Worm (Caenorhabditis elegans) whole organism, young adult: ENCODE measurements around the gene Y37A1A.3.

ENCODE experiments used
- B0019.2 ChIP-seq: fragments of 200-800 bp; sonication (Bioruptor generic); conservative IDR thresholded peaks from 2 replicates; pipeline ENCODE4 v1.3.6; 2022; ENCODE audit warnings: missing genetic modification reagents, missing genetic modification characterization, missing compliant biosample characterization
- B0035.1 ChIP-seq: sonication (generic microtip); optimal IDR thresholded peaks from 2 replicates; lab custom pipeline; 2016; ENCODE audit warnings: missing genetic modification characterization, mild to moderate bottlenecking, missing compliant biosample characterization, missing genotype, missing genetic modification reagents
- C17E4.6 ChIP-seq: fragments of 200-800 bp; sonication (Bioruptor generic); IDR thresholded peaks from 2 replicates; pipeline ENCODE4 v1.3.6; 2022; ENCODE audit warnings: missing genetic modification reagents, missing genetic modification characterization, missing compliant biosample characterization
- F33H1.4 ChIP-seq: fragments of 200-800 bp; sonication (Bioruptor generic); IDR thresholded peaks from 2 replicates; pipeline ENCODE4 v1.3.6; 2022; ENCODE audit warnings: missing genetic modification reagents, missing genetic modification characterization, missing compliant biosample characterization
- F39B2.1 ChIP-seq: fragments of 200-800 bp; sonication (Bioruptor generic); IDR thresholded peaks from 2 replicates; pipeline ENCODE4 v1.3.6; 2022; ENCODE audit warnings: missing genetic modification reagents, missing genetic modification characterization, missing compliant biosample characterization
- K11D2.4 ChIP-seq: fragments of 200-800 bp; sonication (Bioruptor generic); IDR thresholded peaks from 2 replicates; pipeline ENCODE4 v1.3.6; 2022; ENCODE audit warnings: missing genetic modification reagents, missing genetic modification characterization, missing compliant biosample characterization
- Y56A3A.18 ChIP-seq: fragments of 200-800 bp; sonication (Bioruptor generic); IDR thresholded peaks from 2 replicates; pipeline ENCODE4 v1.3.6; 2022; ENCODE audit warnings: missing genetic modification reagents, missing genetic modification characterization, missing compliant biosample characterization
- Y67H2A.10 ChIP-seq: fragments of 200-800 bp; sonication (Bioruptor generic); conservative IDR thresholded peaks from 2 replicates; pipeline ENCODE4 v1.3.6; 2022; ENCODE audit warnings: missing genetic modification reagents, missing genetic modification characterization, missing compliant biosample characterization
- Y79H2A.3 ChIP-seq: fragments of 200-800 bp; sonication (Bioruptor generic); conservative IDR thresholded peaks from 2 replicates; pipeline ENCODE4 v1.3.6; 2022; ENCODE audit warnings: missing genetic modification reagents, missing genetic modification characterization, missing compliant biosample characterization
- ZK185.1 ChIP-seq: sonication (generic microtip); optimal IDR thresholded peaks from 2 replicates; lab custom pipeline; 2016; ENCODE audit warnings: mild to moderate bottlenecking, missing genetic modification characterization, missing compliant biosample characterization; ENCODE audit not compliant: poor library complexity, severe bottlenecking
- ama-1 ChIP-seq, 3 experiments: fragments of 150-350 bp in 1 of 3; sonication (generic microtip) in 2 of 3; optimal IDR thresholded peaks; 2 replicates each; lab custom pipeline; 2014 to 2018; ENCODE audit warnings: missing biosample characterization in 2 of 3, missing genetic modification characterization in 2 of 3, missing genetic modification reagents in 2 of 3
- athp-1 ChIP-seq: sonication (generic microtip); optimal IDR thresholded peaks from 2 replicates; lab custom pipeline; 2017; ENCODE audit warnings: mild to moderate bottlenecking, missing genetic modification characterization, missing compliant biosample characterization
- attf-5 ChIP-seq: fragments of 200-800 bp; sonication (Bioruptor generic); optimal IDR thresholded peaks from 2 replicates; lab custom pipeline; 2018; ENCODE audit warnings: mild to moderate bottlenecking, missing genetic modification characterization, missing compliant biosample characterization
- cebp-2 ChIP-seq: fragments of 200-800 bp; sonication (Bioruptor generic); IDR thresholded peaks from 2 replicates; pipeline ENCODE4 v1.3.6; 2022; ENCODE audit warnings: missing genetic modification characterization, missing compliant biosample characterization
- ceh-27 ChIP-seq: fragments of 200-800 bp; sonication (Bioruptor generic); optimal IDR thresholded peaks from 2 replicates; lab custom pipeline; 2018; ENCODE audit warnings: mild to moderate bottlenecking, missing genetic modification characterization, moderate library complexity, missing compliant biosample characterization
- ceh-40 ChIP-seq: fragments of 200-800 bp; sonication (Bioruptor generic); IDR thresholded peaks from 2 replicates; pipeline ENCODE4 v1.3.6; 2022; ENCODE audit warnings: missing genetic modification characterization, missing compliant biosample characterization
- ceh-79 ChIP-seq: sonication (generic microtip); optimal IDR thresholded peaks from 2 replicates; lab custom pipeline; 2017; ENCODE audit warnings: mild to moderate bottlenecking, missing genetic modification characterization, missing compliant biosample characterization
- chd-7 ChIP-seq: sonication (generic microtip); optimal IDR thresholded peaks from 2 replicates; lab custom pipeline; 2016; ENCODE audit warnings: mild to moderate bottlenecking, missing genetic modification characterization, moderate library complexity, missing compliant biosample characterization
- die-1 ChIP-seq: sonication (generic microtip); optimal IDR thresholded peaks from 2 replicates; lab custom pipeline; 2016; ENCODE audit warnings: missing genotype, mild to moderate bottlenecking, missing genetic modification characterization, missing compliant biosample characterization
- dox-1 ChIP-seq: fragments of 200-800 bp; sonication (Bioruptor generic); IDR thresholded peaks from 2 replicates; pipeline ENCODE4 v1.3.6; 2022; ENCODE audit warnings: missing genetic modification reagents, missing genetic modification characterization, missing compliant biosample characterization
- hlh-12 ChIP-seq: sonication (generic microtip); optimal IDR thresholded peaks from 2 replicates; lab custom pipeline; 2016; ENCODE audit warnings: missing genetic modification characterization, missing compliant biosample characterization
- hmg-20 ChIP-seq: fragments of 200-800 bp; sonication (Bioruptor generic); IDR thresholded peaks from 2 replicates; pipeline ENCODE4 v1.3.6; 2022; ENCODE audit warnings: missing genetic modification reagents, missing genetic modification characterization, missing compliant biosample characterization
- hsf-1 ChIP-seq: fragments of 200-800 bp; sonication (Bioruptor generic); IDR thresholded peaks from 2 replicates; pipeline ENCODE4 v1.3.6; 2022; ENCODE audit warnings: missing genetic modification reagents, missing genetic modification characterization, missing compliant biosample characterization
- lag-1 ChIP-seq: fragments of 200-800 bp; sonication (Bioruptor generic); IDR thresholded peaks from 2 replicates; pipeline ENCODE4 v1.3.6; 2022; ENCODE audit warnings: missing genetic modification reagents, missing genetic modification characterization, missing compliant biosample characterization
- let-526 ChIP-seq: fragments of 200-800 bp; sonication (Bioruptor generic); IDR thresholded peaks from 2 replicates; pipeline ENCODE4 v1.3.6; 2022; ENCODE audit warnings: missing genetic modification reagents, missing genetic modification characterization, missing compliant biosample characterization
- let-607 ChIP-seq, 2 experiments: fragments of 200-800 bp in 1 of 2; sonication (Bioruptor generic) in 1 of 2; sonication (generic microtip) in 1 of 2; optimal IDR thresholded peaks; 2 replicates each; lab custom pipeline; 2016 to 2018; ENCODE audit warnings: mild to moderate bottlenecking in 2 of 2, missing compliant biosample characterization in 2 of 2, missing genetic modification characterization in 2 of 2, moderate library complexity in 2 of 2, missing genotype in 1 of 2
- lin-26 ChIP-seq: fragments of 200-800 bp; sonication (Bioruptor generic); IDR thresholded peaks from 2 replicates; pipeline ENCODE4 v1.3.6; 2022; ENCODE audit warnings: missing genetic modification reagents, missing genetic modification characterization, missing compliant biosample characterization
- lin-40 ChIP-seq: sonication (generic microtip); optimal IDR thresholded peaks from 2 replicates; lab custom pipeline; 2016; ENCODE audit warnings: missing genetic modification characterization, mild to moderate bottlenecking, missing compliant biosample characterization, missing genotype, missing genetic modification reagents
- lin-54 ChIP-seq: fragments of 200-800 bp; sonication (Bioruptor generic); optimal IDR thresholded peaks from 2 replicates; lab custom pipeline; 2018; ENCODE audit warnings: mild to moderate bottlenecking, missing genetic modification characterization, missing compliant biosample characterization
- madf-3 ChIP-seq: fragments of 200-800 bp; sonication (Bioruptor generic); IDR thresholded peaks from 2 replicates; pipeline ENCODE4 v1.3.6; 2022; ENCODE audit warnings: missing genetic modification reagents, missing genetic modification characterization, missing compliant biosample characterization
- mes-4 ChIP-seq: sonication (generic microtip); optimal IDR thresholded peaks from 2 replicates; lab custom pipeline; 2016; ENCODE audit warnings: missing genotype, missing genetic modification characterization, missing compliant biosample characterization
- mxl-1 ChIP-seq: sonication (generic microtip); optimal IDR thresholded peaks from 2 replicates; lab custom pipeline; 2016; ENCODE audit warnings: missing genetic modification characterization, missing compliant biosample characterization
- nfya-1 ChIP-seq: sonication (generic microtip); optimal IDR thresholded peaks from 2 replicates; lab custom pipeline; 2017; ENCODE audit warnings: antibody characterized with exemption, missing compliant biosample characterization, missing genetic modification characterization, borderline replicate concordance; ENCODE audit not compliant: insufficient read depth
- nfyb-1 ChIP-seq: fragments of 200-800 bp; sonication (Bioruptor generic); IDR thresholded peaks from 2 replicates; pipeline ENCODE4 v1.3.6; 2022; ENCODE audit warnings: missing genetic modification reagents, missing genetic modification characterization, missing compliant biosample characterization
- nhr-120 ChIP-seq: fragments of 200-800 bp; sonication (Bioruptor generic); IDR thresholded peaks from 2 replicates; pipeline ENCODE4 v1.3.6; 2022; ENCODE audit warnings: missing genetic modification characterization, missing compliant biosample characterization
- nhr-90 ChIP-seq: sonication (generic microtip); optimal IDR thresholded peaks from 2 replicates; lab custom pipeline; 2016; ENCODE audit warnings: missing genotype, mild to moderate bottlenecking, missing genetic modification characterization, missing compliant biosample characterization
- repo-1 ChIP-seq: sonication (generic microtip); optimal IDR thresholded peaks from 2 replicates; lab custom pipeline; 2017; ENCODE audit warnings: mild to moderate bottlenecking, missing genetic modification characterization, missing compliant biosample characterization
- sdz-38 ChIP-seq: sonication (generic microtip); optimal IDR thresholded peaks from 2 replicates; lab custom pipeline; 2016; ENCODE audit warnings: missing genotype, missing genetic modification characterization, missing compliant biosample characterization
- snpc-1.1 ChIP-seq: sonication (generic microtip); optimal IDR thresholded peaks from 2 replicates; lab custom pipeline; 2017; ENCODE audit warnings: missing genetic modification characterization, mild to moderate bottlenecking, missing compliant biosample characterization, antibody characterized with exemption, moderate library complexity, missing genotype, missing genetic modification reagents; ENCODE audit not compliant: insufficient read depth
- snpc-1.3 ChIP-seq: sonication (generic microtip); optimal IDR thresholded peaks from 2 replicates; lab custom pipeline; 2017; ENCODE audit warnings: missing genetic modification characterization, mild to moderate bottlenecking, missing compliant biosample characterization, antibody characterized with exemption, moderate library complexity, missing genotype, missing genetic modification reagents; ENCODE audit not compliant: insufficient read depth
- somi-1 ChIP-seq: fragments of 200-800 bp; sonication (Bioruptor generic); optimal IDR thresholded peaks from 2 replicates; lab custom pipeline; 2018; ENCODE audit warnings: mild to moderate bottlenecking, missing genetic modification characterization, missing compliant biosample characterization
- tbp1 ChIP-seq: fragments of 200-800 bp; sonication (Bioruptor generic); optimal IDR thresholded peaks from 2 replicates; lab custom pipeline; 2018; ENCODE audit warnings: mild to moderate bottlenecking, missing genetic modification characterization, missing compliant biosample characterization
- tbx-9 ChIP-seq: sonication (generic microtip); optimal IDR thresholded peaks from 2 replicates; lab custom pipeline; 2016; ENCODE audit warnings: borderline replicate concordance, missing genetic modification characterization, inconsistent platforms, missing compliant biosample characterization
- unc-130 ChIP-seq: sonication (generic microtip); optimal IDR thresholded peaks from 2 replicates; lab custom pipeline; 2016; ENCODE audit warnings: missing genetic modification reagents, missing genetic modification characterization, missing compliant biosample characterization
- unc-62 ChIP-seq: fragments of 150-350 bp; optimal IDR thresholded peaks from 2 replicates; lab custom pipeline; 2014; ENCODE audit warnings: missing biosample characterization, missing genetic modification reagents, missing genetic modification characterization
- xnd-1 ChIP-seq: sonication (generic microtip); optimal IDR thresholded peaks from 2 replicates; lab custom pipeline; 2016; ENCODE audit warnings: missing genotype, missing genetic modification reagents, missing genetic modification characterization, missing compliant biosample characterization
- zfh-2 ChIP-seq: fragments of 200-800 bp; sonication (Bioruptor generic); conservative IDR thresholded peaks from 2 replicates; pipeline ENCODE4 v1.3.6; 2022; ENCODE audit warnings: missing genetic modification reagents, missing genetic modification characterization, missing compliant biosample characterization

The Y37A1A.3 gene

ce11 chrIV:13881754-13882275 lies 20.9 kb downstream of the Y37A1A.3 start, which contains the start of gene rpl-29 (continued):
- TF ChIP-seq let-526 (GFP tag; lab: Robert Waterston, UW) (no peak), xnd-1 (tag; lab: Kevin White, UChicago) (peak; percentile 79), B0035.1 (tag; lab: Kevin White, UChicago) (no peak), lin-54 (GFP tag; lab: Kevin White, UChicago) (peak; percentile 83), hmg-20 (GFP tag; lab: Robert Waterston, UW) (peak; percentile 70; the same call in 1 of the 2 replicates), sdz-38 (tag; lab: Kevin White, UChicago) (no peak), cebp-2 (0 out of 2 replicates have a peak, but pooled peaks have one; percentile 56), F33H1.4 (GFP tag; lab: Robert Waterston, UW) (peak; percentile 99), lag-1 (GFP tag; lab: Robert Waterston, UW) (no peak), attf-5 (GFP tag; lab: Kevin White, UChicago) (peak; percentile 49), let-607 (tag; optimal IDR thresholded peaks at IDR 0.05; lab: Kevin White, UChicago) (peak; percentile 26 to 40), somi-1 (GFP tag; lab: Kevin White, UChicago) (no peak), athp-1 (tag; lab: Kevin White, UChicago) (peak; percentile 43), snpc-1.3 (tag; lab: Kevin White, UChicago) (peak; percentile 97), tbp1 (GFP tag; lab: Kevin White, UChicago) (peak; percentile 77), lin-26 (GFP tag; lab: Robert Waterston, UW) (no peak), Y79H2A.3 (no peak), ZK185.1 (tag; lab: Kevin White, UChicago) (peak; percentile 88), ceh-79 (tag; lab: Kevin White, UChicago) (no peak), repo-1 (peak; percentile 50), tbx-9 (tag; lab: Kevin White, UChicago) (no peak), die-1 (tag; lab: Kevin White, UChicago) (no peak), K11D2.4 (GFP tag; lab: Robert Waterston, UW) (peak; percentile 38; the same call in 1 of the 2 replicates), ceh-27 (GFP tag; lab: Kevin White, UChicago) (peak; percentile 62), nhr-90 (tag; lab: Kevin White, UChicago) (no peak), mxl-1 (tag; lab: Kevin White, UChicago) (no peak), F39B2.1 (GFP tag; lab: Robert Waterston, UW) (no peak), chd-7 (tag; lab: Kevin White, UChicago) (no peak), Y67H2A.10 (GFP tag; lab: Robert Waterston, UW) (no peak), hlh-12 (tag; lab: Kevin White, UChicago) (no peak), unc-62 (GFP tag; lab: Kevin White, UChicago) (no peak), ceh-40 (GFP tag; lab: Robert Waterston, UW) (no peak), unc-130 (GFP tag; lab: Kevin White, UChicago) (no peak), hsf-1 (GFP tag; lab: Robert Waterston, UW) (peak; percentile 72), nfyb-1 (GFP tag; lab: Robert Waterston, UW) (peak; percentile 89), ama-1 (optimal IDR thresholded peaks at IDR 0.05; lab: Kevin White, UChicago) (peak; percentile 7), ama-1 (GFP tag; optimal IDR thresholded peaks at IDR 0.05; lab: Kevin White, UChicago) (no peak), nhr-120 (GFP tag; lab: Robert Waterston, UW) (no peak), lin-40 (peak; percentile 64), zfh-2 (GFP tag; lab: Robert Waterston, UW) (peak; percentile 66; the same call in 1 of the 2 replicates), Y56A3A.18 (GFP tag; lab: Robert Waterston, UW) (peak; percentile 52; the same call in 1 of the 2 replicates), C17E4.6 (0 out of 2 replicates have a peak, but pooled peaks have one; percentile 34), madf-3 (peak; percentile 79; the same call in 1 of the 2 replicates), B0019.2 (peak; percentile 90), mes-4 (tag; lab: Kevin White, UChicago) (no peak), snpc-1.1 (tag; lab: Kevin White, UChicago) (peak; percentile 67), dox-1 (peak; percentile 91), nfya-1 (tag; lab: Kevin White, UChicago) (no peak)
